Worm (Caenorhabditis elegans) whole organism, L4 larva: ENCODE results near the gene crh-1.

ENCODE experiments used
- D1046.2 ChIP-seq: fragments of 200-800 bp; sonication (Bioruptor generic); IDR thresholded peaks from 2 replicates; pipeline ENCODE4 v1.3.6; 2022; ENCODE audit warnings: missing genetic modification characterization, missing compliant biosample characterization
- F26F4.8 ChIP-seq: fragments of 200-800 bp; sonication (Bioruptor generic); conservative IDR thresholded peaks from 2 replicates; pipeline ENCODE4 v1.3.6; 2022; ENCODE audit warnings: missing genetic modification characterization, missing compliant biosample characterization
- F37D6.2 ChIP-seq: sonication (generic microtip); optimal IDR thresholded peaks from 2 replicates; lab custom pipeline; 2016; ENCODE audit warnings: mild to moderate bottlenecking, missing genetic modification characterization, missing compliant biosample characterization
- T26A8.4 ChIP-seq: fragments of 200-800 bp; sonication (Bioruptor generic); IDR thresholded peaks from 2 replicates; pipeline ENCODE4 v1.3.6; 2022; ENCODE audit warnings: missing genetic modification characterization, missing compliant biosample characterization
- Y5F2A.4 ChIP-seq: fragments of 200-800 bp; sonication (Bioruptor generic); optimal IDR thresholded peaks from 2 replicates; lab custom pipeline; 2018; ENCODE audit warnings: mild to moderate bottlenecking, missing genetic modification characterization, missing compliant biosample characterization
- ZK546.5 ChIP-seq, 2 experiments: sonication (generic microtip); optimal IDR thresholded peaks; 2 replicates each; lab custom pipeline; 2017; ENCODE audit warnings: missing biosample characterization in 2 of 2, missing genetic modification characterization in 2 of 2
- aha-1 ChIP-seq: fragments of 150-350 bp; peaks from one replicate; lab custom pipeline; 2014; ENCODE audit warnings: missing biosample characterization, missing genetic modification characterization
- ama-1 ChIP-seq: fragments of 150-350 bp; optimal IDR thresholded peaks from 2 replicates; lab custom pipeline; 2014; ENCODE audit warnings: inconsistent platforms, mixed read lengths
- arid-1 ChIP-seq: fragments of 200-800 bp; sonication (Bioruptor generic); conservative IDR thresholded peaks from 2 replicates; pipeline ENCODE4 v1.3.6; 2022; ENCODE audit warnings: missing genetic modification reagents, missing genetic modification characterization, missing compliant biosample characterization
- attf-4 ChIP-seq: sonication (generic microtip); optimal IDR thresholded peaks from 3 replicates; lab custom pipeline; 2017; ENCODE audit warnings: missing biosample characterization, missing genetic modification characterization
- ceh-28 ChIP-seq: fragments of 150-350 bp; optimal IDR thresholded peaks from 2 replicates; lab custom pipeline; 2014; ENCODE audit warnings: missing biosample characterization, missing genetic modification reagents, missing genetic modification characterization
- ceh-44 ChIP-seq: fragments of 200-800 bp; sonication (Bioruptor generic); IDR thresholded peaks from 2 replicates; pipeline ENCODE4 v1.3.6; 2022; ENCODE audit warnings: missing genetic modification reagents, missing genetic modification characterization, missing compliant biosample characterization
- ces-1 ChIP-seq: fragments of 150-350 bp; sonication (generic microtip); optimal IDR thresholded peaks from 4 replicates; lab custom pipeline; 2014; ENCODE audit warnings: missing biosample characterization, missing genetic modification reagents, missing genetic modification characterization
- ctbp-1 ChIP-seq: fragments of 200-800 bp; sonication (Bioruptor generic); IDR thresholded peaks from 2 replicates; pipeline ENCODE4 v1.3.6; 2022; ENCODE audit warnings: missing genetic modification reagents, missing genetic modification characterization, missing compliant biosample characterization
- dmd-6 ChIP-seq: fragments of 200-800 bp; sonication (Bioruptor generic); IDR thresholded peaks from 2 replicates; pipeline ENCODE4 v1.3.6; 2022; ENCODE audit warnings: missing genetic modification reagents, missing genetic modification characterization, missing compliant biosample characterization
- dmd-9 ChIP-seq: fragments of 200-800 bp; sonication (Bioruptor generic); IDR thresholded peaks from 2 replicates; pipeline ENCODE4 v1.3.6; 2022; ENCODE audit warnings: missing genetic modification reagents, missing genetic modification characterization, missing compliant biosample characterization
- egl-43 ChIP-seq: fragments of 200-800 bp; sonication (Bioruptor generic); IDR thresholded peaks from 2 replicates; pipeline ENCODE4 v1.3.6; 2022; ENCODE audit warnings: missing genetic modification reagents, missing genetic modification characterization, missing compliant biosample characterization
- fkh-10 ChIP-seq: fragments of 150-350 bp; optimal IDR thresholded peaks from 2 replicates; lab custom pipeline; 2014; ENCODE audit warnings: missing biosample characterization, missing genetic modification reagents, missing genetic modification characterization
- gei-8 ChIP-seq: fragments of 200-800 bp; sonication (Bioruptor generic); optimal IDR thresholded peaks from 2 replicates; lab custom pipeline; 2018; ENCODE audit warnings: mild to moderate bottlenecking, missing genetic modification characterization, missing compliant biosample characterization
- hlh-30 ChIP-seq: sonication (generic microtip); optimal IDR thresholded peaks from 2 replicates; lab custom pipeline; 2017; ENCODE audit warnings: antibody characterized with exemption, mild to moderate bottlenecking, missing genetic modification characterization, missing compliant biosample characterization; ENCODE audit not compliant: insufficient read depth
- lin-15B ChIP-seq: fragments of 150-350 bp; sonication (generic microtip); optimal IDR thresholded peaks from 3 replicates; lab custom pipeline; 2014; ENCODE audit warnings: missing biosample characterization, missing genetic modification characterization
- mdl-1 ChIP-seq, 2 experiments: fragments of 150-350 bp in 1 of 2; sonication (generic microtip) in 1 of 2; optimal IDR thresholded peaks; 2 replicates each; lab custom pipeline; 2014 to 2017; ENCODE audit warnings: missing biosample characterization in 2 of 2, missing genetic modification characterization in 2 of 2
- mep-1 ChIP-seq: fragments of 150-350 bp; sonication (generic microtip); optimal IDR thresholded peaks from 3 replicates; lab custom pipeline; 2014; ENCODE audit warnings: missing biosample characterization, missing genetic modification characterization
- mes-2 ChIP-seq: sonication (generic microtip); optimal IDR thresholded peaks from 2 replicates; lab custom pipeline; 2016; ENCODE audit warnings: missing genotype, mild to moderate bottlenecking, missing genetic modification characterization, missing compliant biosample characterization; ENCODE audit not compliant: poor library complexity, severe bottlenecking
- mxl-2 ChIP-seq: fragments of 200-800 bp; sonication (Bioruptor generic); conservative IDR thresholded peaks from 2 replicates; pipeline ENCODE4 v1.3.6; 2022; ENCODE audit warnings: missing genetic modification reagents, missing genetic modification characterization, missing compliant biosample characterization
- mxl-3 ChIP-seq: fragments of 200-800 bp; sonication (Bioruptor generic); optimal IDR thresholded peaks from 2 replicates; lab custom pipeline; 2018; ENCODE audit warnings: mild to moderate bottlenecking, missing genetic modification characterization, missing compliant biosample characterization
- nhr-11 ChIP-seq: fragments of 150-350 bp; optimal IDR thresholded peaks from 2 replicates; lab custom pipeline; 2014; ENCODE audit warnings: missing biosample characterization, missing genetic modification characterization
- nhr-77 ChIP-seq: fragments of 150-350 bp; optimal IDR thresholded peaks from 2 replicates; lab custom pipeline; 2014; ENCODE audit warnings: missing biosample characterization, missing genetic modification characterization
- pha-4 ChIP-seq, 2 experiments: fragments of 150-350 bp in 1 of 2; fragments of 200-800 bp in 1 of 2; sonication (Bioruptor generic) in 1 of 2; IDR thresholded peaks in 1 of 2; optimal IDR thresholded peaks in 1 of 2; 2 replicates each; pipeline versions ENCODE4 v1.3.6 to Lab custom; 2014 to 2022; ENCODE audit warnings: missing genetic modification characterization in 2 of 2, missing genetic modification reagents in 2 of 2, missing biosample characterization in 1 of 2, missing compliant biosample characterization in 1 of 2
- php-3 ChIP-seq: fragments of 200-800 bp; sonication (Bioruptor generic); IDR thresholded peaks from 2 replicates; pipeline ENCODE4 v1.3.6; 2022; ENCODE audit warnings: missing genetic modification reagents, missing genetic modification characterization, missing compliant biosample characterization
- rbr-2 ChIP-seq: sonication (generic microtip); optimal IDR thresholded peaks from 2 replicates; lab custom pipeline; 2016; ENCODE audit warnings: missing genotype, missing genetic modification characterization, missing compliant biosample characterization
- set-16 ChIP-seq: fragments of 200-800 bp; sonication (Bioruptor generic); IDR thresholded peaks from 2 replicates; pipeline ENCODE4 v1.3.6; 2022; ENCODE audit warnings: missing genetic modification reagents, missing genetic modification characterization, missing compliant biosample characterization
- spr-1 ChIP-seq: sonication (generic microtip); optimal IDR thresholded peaks from 2 replicates; lab custom pipeline; 2016; ENCODE audit warnings: mild to moderate bottlenecking, missing genetic modification characterization, missing compliant biosample characterization
- unc-62 ChIP-seq, 3 experiments: fragments of 150-350 bp in 1 of 3; sonication (generic microtip); optimal IDR thresholded peaks in 2 of 3; peaks in 1 of 3; 1 replicate in 1 of 3; 2 replicates in 2 of 3; lab custom pipeline; 2014 to 2017; ENCODE audit warnings: missing biosample characterization in 3 of 3, missing genetic modification characterization in 3 of 3, missing genetic modification reagents in 3 of 3, missing genotype in 1 of 3
- zag-1 ChIP-seq: fragments of 150-350 bp; optimal IDR thresholded peaks from 2 replicates; lab custom pipeline; 2014; ENCODE audit warnings: missing biosample characterization, missing genetic modification characterization
- zfp-2 ChIP-seq: sonication (generic microtip); optimal IDR thresholded peaks from 2 replicates; lab custom pipeline; 2016; ENCODE audit warnings: mild to moderate bottlenecking, missing genetic modification characterization, missing compliant biosample characterization
- zip-2 ChIP-seq: fragments of 150-350 bp; optimal IDR thresholded peaks from 2 replicates; lab custom pipeline; 2014; ENCODE audit warnings: missing biosample characterization, missing genetic modification characterization

The crh-1 gene

ce11 chrIII:11641347-11641746 lies 16.2 kb upstream of the crh-1 start:
- TF ChIP-seq hlh-30 (tag; lab: Kevin White, UChicago) (peak; percentile 1), fkh-10 (peak; percentile 31), F37D6.2 (no peak), mxl-2 (GFP tag; lab: Robert Waterston, UW) (no peak), gei-8 (GFP tag; lab: Kevin White, UChicago) (no peak), nhr-11 (no peak), Y5F2A.4 (GFP tag; lab: Kevin White, UChicago) (no peak), ZK546.5 (tag; optimal IDR thresholded peaks at IDR 0.05; lab: Kevin White, UChicago) (no peak), php-3 (GFP tag; lab: Robert Waterston, UW) (no peak), zip-2 (no peak), arid-1 (no peak), rbr-2 (tag; lab: Kevin White, UChicago) (peak; percentile 9), zag-1 (tag; lab: Kevin White, UChicago) (no peak), ces-1 (GFP tag; lab: Kevin White, UChicago) (peak; percentile 37), mes-2 (tag; lab: Kevin White, UChicago) (no peak), ama-1 (lab: Kevin White, UChicago) (no peak), dmd-9 (GFP tag; lab: Robert Waterston, UW) (0 out of 2 replicates have a peak, but pooled peaks have one; percentile 23), nhr-77 (tag; lab: Kevin White, UChicago) (no peak), mep-1 (tag; lab: Kevin White, UChicago) (no peak), ctbp-1 (GFP tag; lab: Robert Waterston, UW) (0 out of 2 replicates have a peak, but pooled peaks have one; percentile 39), F26F4.8 (no peak), lin-15B (tag; lab: Kevin White, UChicago) (no peak), mdl-1 (tag; optimal IDR thresholded peaks at IDR 0.05; lab: Kevin White, UChicago) (no peak), mxl-3 (no peak), zfp-2 (tag; lab: Kevin White, UChicago) (no peak), T26A8.4 (GFP tag; lab: Robert Waterston, UW) (no peak), dmd-6 (GFP tag; lab: Robert Waterston, UW) (no peak), ceh-44 (GFP tag; lab: Robert Waterston, UW) (no peak), attf-4 (tag; lab: Kevin White, UChicago) (no peak)

ce11 chrIII:11650152-11650551 lies 7.4 kb upstream of the crh-1 start, which contains the start of gene faah-6:
Gene faah-6, plus strand, starts transcription at chrIII:11650452.
- peak; percentile 76 for TF ChIP-seq aha-1 (tag; lab: Kevin White, UChicago)
- no peak for TF ChIP-seq ceh-28 (tag; lab: Kevin White, UChicago)
- no peak for TF ChIP-seq pha-4 (GFP tag; IDR thresholded peaks at IDR 0.05; lab: Robert Waterston, UW)
- no peak for TF ChIP-seq pha-4 (tag; optimal IDR thresholded peaks at IDR 0.05; lab: Kevin White, UChicago)
- no peak for TF ChIP-seq egl-43
- no peak for TF ChIP-seq spr-1 (tag; lab: Kevin White, UChicago)

- TF ChIP-seq set-16 (GFP tag; lab: Robert Waterston, UW) = peak; percentile 81
- no peak for TF ChIP-seq unc-62 (GFP tag; optimal IDR thresholded peaks at IDR 0.05 in 1 of 2; lab: Kevin White, UChicago)
- no peak for TF ChIP-seq unc-62 (tag; optimal IDR thresholded peaks at IDR 0.05; lab: Kevin White, UChicago)
- 0 out of 2 replicates have a peak, but pooled peaks have one; percentile 18 for TF ChIP-seq D1046.2
These were observed 6.1 kb upstream of the crh-1 start for ce11 chrIII:11651430-11651829.
